Worm (Caenorhabditis elegans) whole organism, early embryonic: Measurements from ENCODE around the gene srlf-32.
A peak's percentile ranks its signal among the peaks of the same experiment; 100 is the strongest.

Experiments used
- B0310.2 ChIP-seq: sonication (generic microtip); optimal IDR thresholded peaks from 2 replicates; lab custom pipeline; 2016; ENCODE audit warnings: mild to moderate bottlenecking, missing genetic modification characterization, missing compliant biosample characterization
- F13C5.2 ChIP-seq: sonication (generic microtip); optimal IDR thresholded peaks from 2 replicates; lab custom pipeline; 2017; ENCODE audit warnings: mild to moderate bottlenecking, missing genetic modification characterization, inconsistent platforms, missing compliant biosample characterization
- aly-1 ChIP-seq: sonication (generic microtip); optimal IDR thresholded peaks from 2 replicates; lab custom pipeline; 2016; ENCODE audit warnings: missing genetic modification characterization, missing compliant biosample characterization
- ama-1 ChIP-seq: fragments of 150-350 bp; optimal IDR thresholded peaks from 2 replicates; lab custom pipeline; 2014
- ceh-13 ChIP-seq: fragments of 200-800 bp; sonication (Bioruptor generic); optimal IDR thresholded peaks from 2 replicates; lab custom pipeline; 2018; ENCODE audit warnings: mild to moderate bottlenecking, missing genetic modification characterization, missing compliant biosample characterization
- ceh-36 ChIP-seq: sonication (generic microtip); optimal IDR thresholded peaks from 2 replicates; lab custom pipeline; 2016; ENCODE audit warnings: missing genetic modification characterization, inconsistent platforms, missing compliant biosample characterization
- flt-1 ChIP-seq: fragments of 200-800 bp; sonication (Bioruptor generic); IDR thresholded peaks from 2 replicates; pipeline ENCODE4 v1.3.6; 2022; ENCODE audit warnings: missing genetic modification characterization, missing compliant biosample characterization
- hmg-4 ChIP-seq: fragments of 200-800 bp; sonication (Bioruptor generic); optimal IDR thresholded peaks from 2 replicates; lab custom pipeline; 2018; ENCODE audit warnings: mild to moderate bottlenecking, missing genetic modification characterization, missing compliant biosample characterization
- hnd-1 ChIP-seq: sonication (generic microtip); optimal IDR thresholded peaks from 2 replicates; lab custom pipeline; 2016; ENCODE audit warnings: missing genetic modification characterization, missing compliant biosample characterization
- pes-1 ChIP-seq: fragments of 200-800 bp; sonication (Bioruptor generic); IDR thresholded peaks from 2 replicates; pipeline ENCODE4 v1.3.6; 2022; ENCODE audit warnings: missing genetic modification reagents, missing genetic modification characterization, missing compliant biosample characterization
- scrt-1 ChIP-seq: fragments of 200-800 bp; sonication (Bioruptor generic); IDR thresholded peaks from 2 replicates; pipeline ENCODE4 v1.3.6; 2022; ENCODE audit warnings: missing genetic modification characterization, missing compliant biosample characterization
- sea-1 ChIP-seq: fragments of 200-800 bp; sonication (Bioruptor generic); conservative IDR thresholded peaks from 2 replicates; pipeline ENCODE4 v1.3.6; 2022; ENCODE audit warnings: missing genetic modification characterization, missing compliant biosample characterization
- tra-4 ChIP-seq: sonication (generic microtip); optimal IDR thresholded peaks from 2 replicates; lab custom pipeline; 2017; ENCODE audit warnings: missing genetic modification characterization, missing compliant biosample characterization

Gene srlf-32

ce11 chrIV:11959573-11959972 is 33.7 kb downstream of the srlf-32 start, which contains the start of gene tgt-1:
Gene tgt-1 (minus strand): TSS chrIV:11959804.
- TF ChIP-seq hnd-1 (tag; lab: Kevin White, UChicago) (no peak), sea-1 (GFP tag; lab: Robert Waterston, UW) (no peak), hmg-4 (no peak), aly-1 (tag; lab: Kevin White, UChicago) (no peak), ceh-13 (GFP tag; lab: Kevin White, UChicago) (no peak), B0310.2 (tag; lab: Kevin White, UChicago) (no peak), ama-1 (lab: Kevin White, UChicago) (no peak), pes-1 (no peak), F13C5.2 (no peak), tra-4 (tag; lab: Kevin White, UChicago) (no peak)

- no peak for TF ChIP-seq ceh-13 (GFP tag; lab: Kevin White, UChicago)
- TF ChIP-seq flt-1 (GFP tag; lab: Robert Waterston, UW), result peak; percentile 42; the same call in 1 of the 2 replicates
Measured at ce11 chrIV:11961485-11962255, 35.8 kb downstream of the srlf-32 start, which contains the start of gene ZK829.7. Gene ZK829.7 (minus strand): TSS chrIV:11961535.

ce11 chrIV:11965327-11965726 is 39.5 kb downstream of the srlf-32 start, which contains the start of gene srj-1:
Gene srj-1 (minus strand): TSS chrIV:11965427.
- TF ChIP-seq scrt-1 (GFP tag; lab: Robert Waterston, UW) (no peak), ceh-36 (tag; lab: Kevin White, UChicago) (no peak)

ce11 chrIV:11970171-11970570 is 44.3 kb downstream of the srlf-32 start, which contains the start of gene ZK829.9:
Gene ZK829.9 (plus strand): TSS chrIV:11970534.
- TF ChIP-seq flt-1 (GFP tag; lab: Robert Waterston, UW), result no peak
- TF ChIP-seq pes-1, result no peak
- TF ChIP-seq scrt-1 (GFP tag; lab: Robert Waterston, UW), result no peak
